Worm (Caenorhabditis elegans) whole organism, young adult: ENCODE measurements around the gene R13A1.10.
"Not testable (repeated sequence)": the region's sequence is repeated elsewhere in the genome, so short reads cannot be mapped to it uniquely, and the experiment has no call there.

Experiments used
- D2030.7 ChIP-seq: fragments of 200-800 bp; sonication (Bioruptor generic); IDR thresholded peaks from 2 replicates; pipeline ENCODE4 v1.3.6; 2022; ENCODE audit warnings: missing genetic modification reagents, missing genetic modification characterization, missing compliant biosample characterization
- ama-1 ChIP-seq, 3 experiments: fragments of 150-350 bp in 1 of 3; sonication (generic microtip) in 2 of 3; optimal IDR thresholded peaks; 2 replicates each; lab custom pipeline; 2014 to 2018; ENCODE audit warnings: missing biosample characterization in 2 of 3, missing genetic modification characterization in 2 of 3, missing genetic modification reagents in 2 of 3
- ceh-27 ChIP-seq: fragments of 200-800 bp; sonication (Bioruptor generic); optimal IDR thresholded peaks from 2 replicates; lab custom pipeline; 2018; ENCODE audit warnings: mild to moderate bottlenecking, missing genetic modification characterization, moderate library complexity, missing compliant biosample characterization
- ceh-58 ChIP-seq: fragments of 200-800 bp; sonication (Bioruptor generic); IDR thresholded peaks from 2 replicates; pipeline ENCODE4 v1.3.6; 2022; ENCODE audit warnings: missing genetic modification characterization, missing compliant biosample characterization
- ceh-79 ChIP-seq: sonication (generic microtip); optimal IDR thresholded peaks from 2 replicates; lab custom pipeline; 2017; ENCODE audit warnings: mild to moderate bottlenecking, missing genetic modification characterization, missing compliant biosample characterization
- hmg-1.2 ChIP-seq: fragments of 200-800 bp; sonication (Bioruptor generic); IDR thresholded peaks from 2 replicates; pipeline ENCODE4 v1.3.6; 2022; ENCODE audit warnings: missing genetic modification reagents, missing genetic modification characterization, missing compliant biosample characterization
- lsl-1 ChIP-seq: fragments of 200-800 bp; sonication (Bioruptor generic); optimal IDR thresholded peaks from 2 replicates; lab custom pipeline; 2018; ENCODE audit warnings: mild to moderate bottlenecking, missing genetic modification characterization, moderate library complexity, missing compliant biosample characterization
- nhr-120 ChIP-seq: fragments of 200-800 bp; sonication (Bioruptor generic); IDR thresholded peaks from 2 replicates; pipeline ENCODE4 v1.3.6; 2022; ENCODE audit warnings: missing genetic modification characterization, missing compliant biosample characterization
- nhr-27 ChIP-seq: fragments of 200-800 bp; sonication (Bioruptor generic); optimal IDR thresholded peaks from 2 replicates; lab custom pipeline; 2018; ENCODE audit warnings: mild to moderate bottlenecking, missing genetic modification characterization, moderate library complexity, missing compliant biosample characterization
- pha-4 ChIP-seq: fragments of 150-350 bp; sonication (generic microtip); optimal IDR thresholded peaks from 2 replicates; lab custom pipeline; 2014; ENCODE audit warnings: missing biosample characterization, missing genetic modification reagents, missing genetic modification characterization
- sea-2 ChIP-seq: fragments of 200-800 bp; sonication (Bioruptor generic); IDR thresholded peaks from 2 replicates; pipeline ENCODE4 v1.3.6; 2022; ENCODE audit warnings: missing genetic modification characterization, missing compliant biosample characterization
- snpc-4 ChIP-seq, 5 experiments: fragments of 150-350 bp in 1 of 5; sonication (generic microtip) in 4 of 5; optimal IDR thresholded peaks; 2 replicates each; lab custom pipeline; 2014 to 2018; ENCODE audit warnings: missing genetic modification characterization in 5 of 5, missing biosample characterization in 3 of 5, antibody characterized with exemption in 2 of 5, mild to moderate bottlenecking in 2 of 5, missing compliant biosample characterization in 2 of 5, missing genotype in 2 of 5, moderate library complexity in 2 of 5, missing genetic modification reagents in 1 of 5

- not testable (repeated sequence) for TF ChIP-seq nhr-120 (GFP tag; lab: Robert Waterston, UW); ama-1 (optimal IDR thresholded peaks at IDR 0.05; lab: Kevin White, UChicago); ama-1 (GFP tag; optimal IDR thresholded peaks at IDR 0.05; lab: Kevin White, UChicago); hmg-1.2 (GFP tag; lab: Robert Waterston, UW); snpc-4 (GFP tag; optimal IDR thresholded peaks at IDR 0.05; lab: Kevin White, UChicago); snpc-4 (tag; optimal IDR thresholded peaks at IDR 0.05; lab: Kevin White, UChicago); sea-2; nhr-27 (tag; lab: Kevin White, UChicago); ceh-58 (GFP tag; lab: Robert Waterston, UW); D2030.7 (GFP tag; lab: Robert Waterston, UW); ceh-79; pha-4 (tag; lab: Kevin White, UChicago); ceh-27 (GFP tag; lab: Kevin White, UChicago); lsl-1
Observed at ce11 chrIV:7254690-7255089, 27.7 kb upstream of the R13A1.10 start, which contains the start of gene C06E4.5.
